Fruit fly (Drosophila melanogaster) Kc167 (cell line): ENCODE data around the gene CG2162.

ENCODE experiments used
- Myc ChIP-seq: fragments of >200 bp; optimal IDR thresholded peaks from 2 replicates; lab custom pipeline; 2017; ENCODE audit warnings: missing external identifiers
- psq ChIP-seq: fragments of >200 bp; optimal IDR thresholded peaks from 2 replicates; lab custom pipeline; 2017; ENCODE audit warnings: missing external identifiers
- ttk ChIP-seq: sonication (Bioruptor generic); optimal IDR thresholded peaks from 2 replicates; lab custom pipeline; 2017; ENCODE audit warnings: missing external identifiers

- TF ChIP-seq psq (no peak), ttk (no peak), Myc (lab: Kevin White, UChicago) (no peak)
These were observed 36.9 kb downstream of the CG2162 start for dm6 chr3L:3071675-3072583.
